Worm (Caenorhabditis elegans) whole organism, L3 larva: ENCODE measurements around the gene memb-1.
A peak's percentile ranks its signal among the peaks of the same experiment; 100 is the strongest.

Source experiments
- ZK546.5 ChIP-seq: sonication (generic microtip); optimal IDR thresholded peaks from 2 replicates; lab custom pipeline; 2017; ENCODE audit warnings: missing biosample characterization, missing genetic modification characterization
- aly-2 ChIP-seq: fragments of 150-350 bp; optimal IDR thresholded peaks from 2 replicates; lab custom pipeline; 2014; ENCODE audit warnings: missing biosample characterization, missing genetic modification characterization
- ama-1 ChIP-seq: fragments of 150-350 bp; optimal IDR thresholded peaks from 2 replicates; lab custom pipeline; 2018
- ceh-28 ChIP-seq: fragments of 150-350 bp; optimal IDR thresholded peaks from 2 replicates; lab custom pipeline; 2014; ENCODE audit warnings: missing biosample characterization, missing genetic modification reagents, missing genetic modification characterization
- ceh-82 ChIP-seq: fragments of 150-350 bp; optimal IDR thresholded peaks from 2 replicates; lab custom pipeline; 2014; ENCODE audit warnings: missing biosample characterization, missing genetic modification characterization
- daf-12 ChIP-seq: fragments of 150-350 bp; optimal IDR thresholded peaks from 2 replicates; lab custom pipeline; 2014; ENCODE audit warnings: missing biosample characterization, missing genetic modification reagents, missing genetic modification characterization
- egl-5 ChIP-seq: fragments of 150-350 bp; optimal IDR thresholded peaks from 2 replicates; lab custom pipeline; 2017; ENCODE audit warnings: missing biosample characterization, missing genetic modification reagents, missing genetic modification characterization, inconsistent platforms
- elt-1 ChIP-seq: fragments of 150-350 bp; optimal IDR thresholded peaks from 2 replicates; lab custom pipeline; 2014; ENCODE audit warnings: missing biosample characterization, missing genetic modification characterization
- elt-2 ChIP-seq: sonication (generic microtip); optimal IDR thresholded peaks from 2 replicates; lab custom pipeline; 2016; ENCODE audit warnings: missing genetic modification reagents, mild to moderate bottlenecking, missing genetic modification characterization, missing compliant biosample characterization
- elt-3 ChIP-seq, 3 experiments: fragments of 150-350 bp in 1 of 3; sonication (generic microtip) in 2 of 3; optimal IDR thresholded peaks; 2 replicates in 2 of 3; 4 replicates in 1 of 3; lab custom pipeline; 2014 to 2017; ENCODE audit warnings: missing biosample characterization in 3 of 3, missing genetic modification characterization in 3 of 3
- eor-1 ChIP-seq, 2 experiments: fragments of 150-350 bp; optimal IDR thresholded peaks; 2 replicates each; lab custom pipeline; 2014 to 2018; ENCODE audit warnings: missing biosample characterization in 2 of 2, missing genetic modification characterization in 2 of 2
- fkh-10 ChIP-seq: sonication (generic microtip); optimal IDR thresholded peaks from 2 replicates; lab custom pipeline; 2017; ENCODE audit warnings: missing biosample characterization, missing genetic modification reagents, missing genetic modification characterization
- hmg-11 ChIP-seq: sonication (generic microtip); optimal IDR thresholded peaks from 2 replicates; lab custom pipeline; 2016; ENCODE audit warnings: missing genetic modification characterization, missing compliant biosample characterization
- jun-1 ChIP-seq: fragments of 150-350 bp; optimal IDR thresholded peaks from 2 replicates; lab custom pipeline; 2014; ENCODE audit warnings: missing biosample characterization, missing genetic modification reagents, missing genetic modification characterization
- lin-15B ChIP-seq: fragments of 150-350 bp; optimal IDR thresholded peaks from 2 replicates; lab custom pipeline; 2014; ENCODE audit warnings: missing biosample characterization, missing genetic modification characterization
- lin-39 ChIP-seq: fragments of 150-350 bp; optimal IDR thresholded peaks from 2 replicates; lab custom pipeline; 2018; ENCODE audit warnings: missing biosample characterization, missing genetic modification reagents, missing genetic modification characterization
- lsy-12 ChIP-seq: sonication (generic microtip); optimal IDR thresholded peaks from 2 replicates; lab custom pipeline; 2016; ENCODE audit warnings: mild to moderate bottlenecking, missing genetic modification characterization, missing compliant biosample characterization
- mdl-1 ChIP-seq: fragments of 150-350 bp; optimal IDR thresholded peaks from 2 replicates; lab custom pipeline; 2014; ENCODE audit warnings: missing biosample characterization, missing genetic modification characterization
- mml-1 ChIP-seq: fragments of 150-350 bp; sonication (generic microtip); optimal IDR thresholded peaks from 3 replicates; lab custom pipeline; 2014; ENCODE audit warnings: missing biosample characterization, missing genetic modification characterization
- nfya-1 ChIP-seq: sonication (generic microtip); optimal IDR thresholded peaks from 2 replicates; lab custom pipeline; 2017; ENCODE audit warnings: missing genetic modification characterization, mild to moderate bottlenecking, missing compliant biosample characterization, antibody characterized with exemption, moderate library complexity; ENCODE audit not compliant: insufficient read depth
- nhr-11 ChIP-seq: fragments of 150-350 bp; optimal IDR thresholded peaks from 2 replicates; lab custom pipeline; 2014; ENCODE audit warnings: missing biosample characterization, missing genetic modification characterization
- nhr-23 ChIP-seq: fragments of 150-350 bp; optimal IDR thresholded peaks from 2 replicates; lab custom pipeline; 2014; ENCODE audit warnings: missing biosample characterization, missing genetic modification reagents, missing genetic modification characterization
- nhr-237 ChIP-seq: fragments of 150-350 bp; optimal IDR thresholded peaks from 2 replicates; lab custom pipeline; 2014; ENCODE audit warnings: missing biosample characterization, missing genetic modification characterization
- nhr-25 ChIP-seq: sonication (generic microtip); optimal IDR thresholded peaks from 2 replicates; lab custom pipeline; 2017; ENCODE audit warnings: missing biosample characterization, missing genetic modification characterization
- nhr-28 ChIP-seq: fragments of 150-350 bp; optimal IDR thresholded peaks from 2 replicates; lab custom pipeline; 2014; ENCODE audit warnings: missing biosample characterization, missing genetic modification characterization
- nhr-43 ChIP-seq: sonication (generic microtip); optimal IDR thresholded peaks from 2 replicates; lab custom pipeline; 2016; ENCODE audit warnings: mild to moderate bottlenecking, missing genetic modification characterization, missing compliant biosample characterization; ENCODE audit not compliant: poor library complexity, severe bottlenecking
- nhr-67 ChIP-seq: fragments of 150-350 bp; optimal IDR thresholded peaks from 2 replicates; lab custom pipeline; 2014; ENCODE audit warnings: missing biosample characterization, missing genetic modification characterization
- nhr-77 ChIP-seq: fragments of 150-350 bp; optimal IDR thresholded peaks from 2 replicates; lab custom pipeline; 2014; ENCODE audit warnings: missing biosample characterization, missing genetic modification characterization
- pha-4 ChIP-seq: fragments of 150-350 bp; optimal IDR thresholded peaks from 2 replicates; lab custom pipeline; 2014; ENCODE audit warnings: missing biosample characterization, missing genetic modification reagents, missing genetic modification characterization
- pqm-1 ChIP-seq: fragments of 150-350 bp; optimal IDR thresholded peaks from 2 replicates; lab custom pipeline; 2017; ENCODE audit warnings: missing biosample characterization, missing genetic modification characterization, inconsistent platforms
- sea-2 ChIP-seq: fragments of 150-350 bp; sonication (generic microtip); optimal IDR thresholded peaks from 4 replicates; lab custom pipeline; 2014; ENCODE audit warnings: missing biosample characterization, missing genetic modification reagents, missing genetic modification characterization
- skn-1 ChIP-seq: fragments of 150-350 bp; optimal IDR thresholded peaks from 2 replicates; lab custom pipeline; 2014; ENCODE audit warnings: missing biosample characterization, missing genetic modification characterization
- tbx-2 ChIP-seq: sonication (generic microtip); optimal IDR thresholded peaks from 2 replicates; lab custom pipeline; 2016; ENCODE audit warnings: mild to moderate bottlenecking, missing genetic modification characterization, missing compliant biosample characterization
- zag-1 ChIP-seq: fragments of 150-350 bp; optimal IDR thresholded peaks from 2 replicates; lab custom pipeline; 2014; ENCODE audit warnings: missing biosample characterization, missing genetic modification characterization

Gene memb-1

DNA sequence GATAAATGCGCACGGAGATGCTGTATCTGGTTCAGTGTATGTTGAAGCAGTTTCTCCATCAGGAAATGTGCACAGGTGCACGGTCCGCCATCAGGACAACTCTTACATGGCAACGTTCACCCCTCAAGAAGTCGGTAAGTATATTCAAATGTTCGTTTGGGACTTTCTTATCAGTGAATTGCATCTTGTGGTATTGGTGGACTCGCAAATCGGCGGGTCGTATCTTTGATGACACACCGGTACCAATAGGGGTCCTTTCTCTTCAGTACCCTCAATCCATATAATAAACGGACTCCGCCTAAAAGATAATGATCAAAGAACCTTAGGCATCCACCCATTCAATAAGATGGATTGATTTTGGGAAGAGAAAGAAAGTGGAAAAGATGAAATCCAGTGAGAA, 35.4 kb downstream of the memb-1 start:
- no peak for TF ChIP-seq nhr-67 (tag; lab: Kevin White, UChicago)
- peak; percentile 42 for TF ChIP-seq nhr-23 (tag; lab: Kevin White, UChicago)
- TF ChIP-seq ceh-82 (tag; lab: Kevin White, UChicago), result no peak
- TF ChIP-seq ama-1 (lab: Kevin White, UChicago), result no peak
- no peak for TF ChIP-seq nhr-25 (tag; lab: Kevin White, UChicago)
- no peak for TF ChIP-seq elt-2 (tag; lab: Kevin White, UChicago)

DNA sequence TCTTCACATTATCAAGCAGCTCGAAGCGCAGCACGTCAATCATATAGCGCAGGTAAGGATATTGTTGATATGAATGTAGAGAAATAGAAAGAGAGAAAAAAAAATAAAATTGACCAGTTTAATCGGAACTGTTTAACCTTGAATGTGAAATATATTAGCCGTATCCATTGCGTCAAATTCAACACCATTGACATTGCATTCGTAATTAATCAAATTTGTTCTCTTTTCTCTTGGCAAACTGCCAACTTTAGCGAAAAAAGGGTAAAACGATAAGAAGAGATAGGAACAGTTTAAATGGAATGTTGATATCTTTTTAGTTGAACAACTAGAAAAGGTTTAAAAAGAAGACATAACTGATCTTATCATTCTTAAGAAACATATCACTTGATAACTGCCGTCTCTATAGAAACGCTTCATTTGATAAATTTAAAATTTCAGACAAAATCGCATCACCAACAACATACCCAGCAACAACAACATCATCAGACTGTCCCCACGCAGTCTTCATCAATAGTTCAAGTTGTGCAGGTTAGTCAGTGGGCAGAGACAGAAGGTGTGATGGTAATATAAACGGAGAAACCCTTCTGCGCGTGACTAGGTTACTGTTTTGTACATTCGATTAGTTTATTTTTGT, 37.6 kb downstream of the memb-1 start:
- TF ChIP-seq nhr-11 (tag; lab: Kevin White, UChicago) (no peak), zag-1 (tag; lab: Kevin White, UChicago) (no peak), mml-1 (tag; lab: Kevin White, UChicago) (no peak), aly-2 (tag; lab: Kevin White, UChicago) (no peak), jun-1 (tag; lab: Kevin White, UChicago) (no peak), elt-3 (tag; optimal IDR thresholded peaks at IDR 0.05; lab: Kevin White, UChicago) (peak in 1 of 3 experiments; percentile 81), nhr-237 (tag; lab: Kevin White, UChicago) (no peak), nhr-25 (tag; lab: Kevin White, UChicago) (peak; percentile 90), ZK546.5 (tag; lab: Kevin White, UChicago) (no peak), egl-5 (tag; lab: Kevin White, UChicago) (no peak), nhr-23 (tag; lab: Kevin White, UChicago) (peak; percentile 76), lin-39 (tag; lab: Kevin White, UChicago) (no peak), nhr-43 (tag; lab: Kevin White, UChicago) (peak; percentile 72), fkh-10 (GFP tag; lab: Kevin White, UChicago) (no peak), hmg-11 (tag; lab: Kevin White, UChicago) (no peak), daf-12 (tag; lab: Kevin White, UChicago) (no peak), ceh-28 (tag; lab: Kevin White, UChicago) (no peak), elt-1 (no peak), nhr-77 (tag; lab: Kevin White, UChicago) (no peak), nfya-1 (tag; lab: Kevin White, UChicago) (no peak), elt-2 (tag; lab: Kevin White, UChicago) (no peak), mdl-1 (tag; lab: Kevin White, UChicago) (no peak), tbx-2 (tag; lab: Kevin White, UChicago) (no peak), pqm-1 (no peak), pha-4 (tag; lab: Kevin White, UChicago) (no peak), eor-1 (tag; optimal IDR thresholded peaks at IDR 0.05; lab: Kevin White, UChicago) (no peak), lin-15B (tag; lab: Kevin White, UChicago) (no peak)

DNA sequence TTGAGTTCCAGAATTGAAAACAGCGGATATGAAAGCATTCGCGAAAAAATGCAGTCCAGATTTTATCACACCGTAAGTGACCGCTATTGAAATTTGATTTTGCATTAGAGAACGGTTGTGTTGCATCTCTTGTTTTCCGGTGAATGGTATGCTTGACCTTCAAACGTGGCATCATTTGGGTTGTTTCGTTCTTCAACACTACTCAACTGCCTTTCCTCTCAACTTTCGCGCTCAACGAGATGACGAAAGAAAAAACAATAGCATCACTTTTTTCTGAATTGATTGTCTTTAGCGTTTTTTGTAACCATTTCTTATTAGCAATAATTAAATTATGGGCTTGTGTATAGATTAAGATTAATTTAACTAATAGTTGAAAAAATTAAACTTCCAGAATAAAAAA, 38.9 kb downstream of the memb-1 start:
- TF ChIP-seq ama-1 (lab: Kevin White, UChicago) (no peak), nhr-25 (tag; lab: Kevin White, UChicago) (peak; percentile 45), mdl-1 (tag; lab: Kevin White, UChicago) (no peak), ceh-82 (tag; lab: Kevin White, UChicago) (no peak)

DNA sequence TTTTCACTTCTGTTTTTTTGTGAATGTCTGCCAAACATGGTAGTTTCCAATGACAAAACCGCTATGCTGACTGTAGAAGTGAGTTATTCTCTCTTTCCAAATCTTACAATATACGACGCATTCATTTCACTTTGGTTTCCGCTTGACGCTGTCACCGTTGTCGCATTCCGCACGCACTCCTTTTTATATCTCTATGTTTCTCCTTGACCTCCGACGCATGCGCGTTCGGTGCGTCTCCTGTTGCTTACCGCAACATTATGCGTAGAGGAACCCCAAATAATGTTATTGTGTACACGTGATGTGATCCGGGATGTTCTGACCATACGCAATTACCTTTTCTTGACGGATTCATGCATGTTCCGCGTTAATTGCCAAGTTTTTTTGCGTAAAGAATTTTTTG, 39.4 kb downstream of the memb-1 start:
- TF ChIP-seq skn-1 (tag; lab: Kevin White, UChicago), result no peak
- no peak for TF ChIP-seq sea-2
- no peak for TF ChIP-seq nhr-11 (tag; lab: Kevin White, UChicago)
- no peak for TF ChIP-seq elt-2 (tag; lab: Kevin White, UChicago)
- TF ChIP-seq nhr-23 (tag; lab: Kevin White, UChicago), result peak; percentile 59
- no peak for TF ChIP-seq nhr-28 (tag; lab: Kevin White, UChicago)
- TF ChIP-seq lsy-12 (tag; lab: Kevin White, UChicago), result no peak
- TF ChIP-seq fkh-10 (GFP tag; lab: Kevin White, UChicago), result no peak
- TF ChIP-seq nfya-1 (tag; lab: Kevin White, UChicago), result no peak
- TF ChIP-seq nhr-67 (tag; lab: Kevin White, UChicago), result no peak
- peak; percentile 79 for TF ChIP-seq nhr-25 (tag; lab: Kevin White, UChicago)
